Fruit fly (Drosophila melanogaster) whole organism, embryonic: ENCODE results near the gene CG8369.
A peak's percentile ranks its signal among the peaks of the same experiment; 100 is the strongest.

ENCODE experiments used
- BEAF-32 ChIP-seq: fragments of 200-800 bp; sonication (Bioruptor generic); optimal IDR thresholded peaks from 3 replicates; lab custom pipeline; 2017; ENCODE audit warnings: missing biosample characterization, missing genetic modification characterization, mild to moderate bottlenecking, moderate library complexity, missing genetic modification reagents
- CG10565 ChIP-seq: fragments of 200-800 bp; sonication (Bioruptor generic); optimal IDR thresholded peaks from 3 replicates; lab custom pipeline; 2016; ENCODE audit warnings: missing biosample characterization, mild to moderate bottlenecking, missing genetic modification characterization
- CG10654 ChIP-seq: fragments of 200-800 bp; sonication (Bioruptor generic); optimal IDR thresholded peaks from 2 replicates; lab custom pipeline; 2016; ENCODE audit warnings: missing biosample characterization, missing genetic modification characterization
- CG12744 ChIP-seq: fragments of 200-800 bp; sonication (Bioruptor generic); optimal IDR thresholded peaks from 2 replicates; lab custom pipeline; 2016; ENCODE audit warnings: missing biosample characterization, missing genetic modification characterization
- CG12769 ChIP-seq: fragments of 200-800 bp; sonication (Bioruptor generic); optimal IDR thresholded peaks from 2 replicates; lab custom pipeline; 2019; ENCODE audit warnings: missing biosample characterization, mild to moderate bottlenecking, missing genetic modification characterization, moderate library complexity
- CG14014 ChIP-seq: fragments of 200-800 bp; sonication (Bioruptor generic); IDR thresholded peaks from 2 replicates; pipeline ENCODE4 v1.3.6; 2022; ENCODE audit warnings: missing biosample characterization, missing genetic modification characterization
- CG15269 ChIP-seq: fragments of 200-800 bp; sonication (Bioruptor generic); optimal IDR thresholded peaks from 2 replicates; lab custom pipeline; 2018; ENCODE audit warnings: missing biosample characterization, mild to moderate bottlenecking, missing genetic modification characterization, moderate library complexity
- CG15514 ChIP-seq: fragments of 200-800 bp; sonication (Bioruptor generic); optimal IDR thresholded peaks from 3 replicates; lab custom pipeline; 2017; ENCODE audit warnings: missing biosample characterization, missing genetic modification characterization, mild to moderate bottlenecking, moderate library complexity, missing genetic modification reagents
- CG16779 ChIP-seq: fragments of 200-800 bp; sonication (Bioruptor generic); IDR thresholded peaks from 2 replicates; pipeline ENCODE4 v1.3.6; 2022; ENCODE audit warnings: missing biosample characterization, missing genetic modification characterization
- CG18011 ChIP-seq: fragments of 200-800 bp; sonication (Bioruptor generic); optimal IDR thresholded peaks from 2 replicates; lab custom pipeline; 2017; ENCODE audit warnings: missing biosample characterization, missing genetic modification characterization, mild to moderate bottlenecking, moderate library complexity, missing genotype
- CG30403 ChIP-seq: fragments of 200-800 bp; sonication (Bioruptor generic); optimal IDR thresholded peaks from 3 replicates; lab custom pipeline; 2016; ENCODE audit warnings: missing biosample characterization, missing genetic modification characterization
- CG31365 ChIP-seq: fragments of 200-800 bp; sonication (Bioruptor generic); optimal IDR thresholded peaks from 2 replicates; lab custom pipeline; 2018; ENCODE audit warnings: missing biosample characterization, mild to moderate bottlenecking, missing genetic modification characterization
- CG31441 ChIP-seq: fragments of 200-800 bp; sonication (Bioruptor generic); IDR thresholded peaks from 2 replicates; pipeline ENCODE4 v1.3.6; 2022; ENCODE audit warnings: missing biosample characterization, missing genetic modification characterization
- CG32767 ChIP-seq: fragments of 200-800 bp; sonication (Bioruptor generic); IDR thresholded peaks from 2 replicates; pipeline ENCODE4 v1.3.6; 2022; ENCODE audit warnings: missing biosample characterization, missing genetic modification characterization
- CG4707 ChIP-seq: fragments of 200-800 bp; sonication (Bioruptor generic); optimal IDR thresholded peaks from 2 replicates; lab custom pipeline; 2018; ENCODE audit warnings: missing biosample characterization, mild to moderate bottlenecking, missing genetic modification characterization, moderate library complexity
- CG4854 ChIP-seq: fragments of 200-800 bp; sonication (Bioruptor generic); optimal IDR thresholded peaks from 2 replicates; lab custom pipeline; 2016; ENCODE audit warnings: missing biosample characterization, missing genetic modification characterization, inconsistent platforms
- CG6689 ChIP-seq: fragments of 200-800 bp; sonication (Bioruptor generic); IDR thresholded peaks from 2 replicates; pipeline ENCODE4 v1.3.6; 2022; ENCODE audit warnings: missing biosample characterization, missing genetic modification characterization
- CG6791 ChIP-seq: fragments of 200-800 bp; sonication (Bioruptor generic); IDR thresholded peaks from 3 replicates; pipeline ENCODE4 v1.3.6; 2022; ENCODE audit warnings: missing biosample characterization, missing genetic modification characterization; ENCODE audit not compliant: partially characterized antibody
- CG7928 ChIP-seq: fragments of 200-800 bp; sonication (Bioruptor generic); optimal IDR thresholded peaks from 2 replicates; lab custom pipeline; 2017; ENCODE audit warnings: missing biosample characterization, mild to moderate bottlenecking, missing genetic modification characterization
- D19B ChIP-seq: fragments of 200-800 bp; sonication (Bioruptor generic); optimal IDR thresholded peaks from 2 replicates; lab custom pipeline; 2017; ENCODE audit warnings: missing biosample characterization, mild to moderate bottlenecking, missing genetic modification characterization
- Dp ChIP-seq: fragments of 200-800 bp; sonication (Bioruptor generic); optimal IDR thresholded peaks from 2 replicates; lab custom pipeline; 2018; ENCODE audit warnings: missing biosample characterization, mild to moderate bottlenecking, missing genetic modification characterization, moderate library complexity
- Kr ChIP-seq: fragments of 200-800 bp; sonication (Bioruptor generic); optimal IDR thresholded peaks from 2 replicates; lab custom pipeline; 2017; ENCODE audit warnings: missing biosample characterization, mild to moderate bottlenecking, missing genetic modification characterization
- Lhr ChIP-seq: fragments of 200-800 bp; sonication (Bioruptor generic); optimal IDR thresholded peaks from 3 replicates; lab custom pipeline; 2017; ENCODE audit warnings: mild to moderate bottlenecking, missing biosample characterization, missing genetic modification reagents, missing genetic modification characterization
- Med ChIP-seq: fragments of 200-800 bp; sonication (Bioruptor generic); peaks from one replicate; lab custom pipeline; 2016; ENCODE audit warnings: missing biosample characterization, missing genetic modification characterization, mild to moderate bottlenecking, inconsistent platforms, moderate library complexity
- Nf-YC ChIP-seq: fragments of 200-800 bp; optimal IDR thresholded peaks from 3 replicates; lab custom pipeline; 2019; ENCODE audit warnings: missing biosample characterization, mild to moderate bottlenecking, missing genetic modification characterization, moderate library complexity
- Pdp1 ChIP-seq, 2 experiments: fragments of 200-800 bp; sonication (Bioruptor generic); optimal IDR thresholded peaks; 3 replicates each; lab custom pipeline; 2016; ENCODE audit warnings: missing biosample characterization in 2 of 2, missing genetic modification characterization in 2 of 2, mild to moderate bottlenecking in 1 of 2, moderate library complexity in 1 of 2
- Ravus ChIP-seq: fragments of 200-800 bp; sonication (Bioruptor generic); IDR thresholded peaks from 2 replicates; pipeline ENCODE4 v1.3.6; 2022; ENCODE audit warnings: missing biosample characterization, missing genetic modification characterization
- Six4 ChIP-seq: fragments of 200-800 bp; sonication (Bioruptor generic); optimal IDR thresholded peaks from 2 replicates; lab custom pipeline; 2016; ENCODE audit warnings: missing biosample characterization, missing genetic modification characterization
- Taf1 ChIP-seq: fragments of 200-800 bp; sonication (Bioruptor generic); IDR thresholded peaks from 2 replicates; pipeline ENCODE4 v1.3.6; 2022; ENCODE audit warnings: missing biosample characterization, missing genetic modification characterization
- ara ChIP-seq: fragments of 200-800 bp; sonication (Bioruptor generic); IDR thresholded peaks from 2 replicates; pipeline ENCODE4 v1.3.6; 2022; ENCODE audit warnings: missing biosample characterization, missing genetic modification characterization
- crol ChIP-seq: fragments of 200-800 bp; sonication (Bioruptor generic); IDR thresholded peaks from 2 replicates; pipeline ENCODE4 v1.3.6; 2022; ENCODE audit warnings: missing biosample characterization, missing genetic modification characterization
- crp ChIP-seq, 2 experiments: fragments of 200-800 bp; sonication (Bioruptor generic); optimal IDR thresholded peaks; 2 replicates in 1 of 2; 3 replicates in 1 of 2; lab custom pipeline; 2017; ENCODE audit warnings: missing biosample characterization in 2 of 2, missing genetic modification characterization in 2 of 2, mild to moderate bottlenecking in 1 of 2, moderate library complexity in 1 of 2
- dmrt11E ChIP-seq: fragments of 200-800 bp; sonication (Bioruptor generic); optimal IDR thresholded peaks from 3 replicates; lab custom pipeline; 2018; ENCODE audit warnings: missing biosample characterization, mild to moderate bottlenecking, missing genetic modification characterization, moderate library complexity
- dysf ChIP-seq: fragments of 200-800 bp; sonication (Bioruptor generic); IDR thresholded peaks from 3 replicates; pipeline ENCODE4 v1.3.6; 2022; ENCODE audit warnings: missing biosample characterization, missing genetic modification characterization
- esg ChIP-seq: fragments of 200-800 bp; sonication (Bioruptor generic); conservative IDR thresholded peaks from 2 replicates; pipeline ENCODE4 v1.3.6; 2022; ENCODE audit warnings: missing biosample characterization, missing genetic modification characterization
- eyg ChIP-seq: fragments of 200-800 bp; sonication (Bioruptor generic); optimal IDR thresholded peaks from 3 replicates; lab custom pipeline; 2016; ENCODE audit warnings: missing biosample characterization, missing genetic modification characterization
- fd96Cb ChIP-seq: fragments of 200-800 bp; sonication (Bioruptor generic); optimal IDR thresholded peaks from 2 replicates; lab custom pipeline; 2018; ENCODE audit warnings: missing biosample characterization, mild to moderate bottlenecking, missing genetic modification characterization, moderate library complexity
- ham ChIP-seq: fragments of 200-800 bp; sonication (Bioruptor generic); IDR thresholded peaks from 2 replicates; pipeline ENCODE4 v1.3.6; 2022; ENCODE audit warnings: missing biosample characterization, missing genetic modification characterization
- klu ChIP-seq: fragments of 200-800 bp; sonication (Bioruptor generic); IDR thresholded peaks from 2 replicates; pipeline ENCODE4 v1.3.6; 2022; ENCODE audit warnings: missing biosample characterization, missing genetic modification characterization
- mirr ChIP-seq: fragments of 200-800 bp; sonication (Bioruptor generic); optimal IDR thresholded peaks from 3 replicates; lab custom pipeline; 2018; ENCODE audit warnings: missing biosample characterization, mild to moderate bottlenecking, missing genetic modification characterization
- oc ChIP-seq: fragments of 200-800 bp; sonication (Bioruptor generic); optimal IDR thresholded peaks from 2 replicates; lab custom pipeline; 2018; ENCODE audit warnings: missing biosample characterization, mild to moderate bottlenecking, missing genetic modification characterization, moderate library complexity
- onecut ChIP-seq: fragments of 200-800 bp; sonication (Bioruptor generic); IDR thresholded peaks from 2 replicates; pipeline ENCODE4 v1.3.6; 2022; ENCODE audit warnings: missing biosample characterization, missing genetic modification characterization
- peb ChIP-seq: fragments of 200-800 bp; sonication (Bioruptor generic); IDR thresholded peaks from 2 replicates; pipeline ENCODE4 v1.3.6; 2022; ENCODE audit warnings: missing biosample characterization, missing genetic modification characterization
- rib ChIP-seq: fragments of 200-800 bp; sonication (Bioruptor generic); IDR thresholded peaks from 2 replicates; pipeline ENCODE4 v1.3.6; 2022; ENCODE audit warnings: missing biosample characterization, missing genetic modification characterization
- sd ChIP-seq: fragments of 200-800 bp; sonication (Bioruptor generic); optimal IDR thresholded peaks from 3 replicates; lab custom pipeline; 2018; ENCODE audit warnings: missing biosample characterization, mild to moderate bottlenecking, missing genetic modification characterization, moderate library complexity
- twi ChIP-seq: fragments of 200-800 bp; optimal IDR thresholded peaks from 2 replicates; lab custom pipeline; 2019; ENCODE audit warnings: missing biosample characterization, mild to moderate bottlenecking, missing genetic modification characterization, moderate library complexity
- zen2 ChIP-seq: fragments of 200-800 bp; sonication (Bioruptor generic); IDR thresholded peaks from 3 replicates; pipeline ENCODE4 v1.3.6; 2022; ENCODE audit warnings: missing biosample characterization, missing genetic modification characterization; ENCODE audit not compliant: partially characterized antibody
- zfh2 ChIP-seq: fragments of 200-800 bp; sonication (Bioruptor generic); optimal IDR thresholded peaks from 2 replicates; lab custom pipeline; 2016; ENCODE audit warnings: missing biosample characterization, missing genetic modification characterization

The CG8369 gene

DNA sequence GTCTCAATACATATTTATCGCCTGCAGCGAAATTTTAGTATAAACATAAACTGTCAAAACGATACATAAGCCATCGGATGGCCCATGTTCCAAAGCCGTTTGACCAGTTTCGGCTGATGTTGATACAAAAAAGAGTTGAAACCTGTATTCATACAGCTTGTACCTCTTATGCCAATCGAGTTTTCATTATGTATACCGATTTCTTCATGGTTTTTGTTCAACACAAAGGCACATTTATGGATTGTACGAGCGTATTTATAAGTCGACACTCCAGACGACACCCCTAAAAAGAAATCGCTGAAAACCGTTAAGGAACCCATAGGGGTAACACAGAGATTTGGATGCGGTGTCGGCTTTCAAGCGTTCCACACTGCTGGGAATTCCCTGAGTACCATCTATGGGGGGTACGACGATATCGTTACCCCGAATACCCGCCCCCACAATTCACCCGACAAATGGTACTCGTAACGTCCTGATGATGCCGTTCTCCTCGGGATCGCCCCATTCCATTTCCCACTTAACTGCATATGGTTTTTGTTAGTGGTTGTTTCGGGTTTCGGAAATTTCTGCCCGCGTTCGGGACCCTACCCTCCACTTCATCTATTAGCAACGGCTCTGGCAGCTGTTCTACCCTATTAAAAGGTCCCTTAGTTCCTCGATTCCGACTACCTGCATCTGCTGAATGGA is 13.8 kb upstream of the CG8369 start (continued):
- TF ChIP-seq sd (tag; lab: Kevin White, UChicago), result peak; percentile 13
- TF ChIP-seq CG15269 (tag; lab: Kevin White, UChicago), result peak; percentile 51
- TF ChIP-seq crol (GFP tag; lab: Robert Waterston, UW), result peak; percentile 19; the same call in 1 of the 2 replicates
- peak; percentile 6 for TF ChIP-seq CG15514 (GFP tag; lab: Kevin White, UChicago)
- TF ChIP-seq CG32767 (GFP tag; lab: Robert Waterston, UW), result peak; percentile 51; the same call in 1 of the 2 replicates
- peak; percentile 10; the same call in 1 of the 2 replicates for TF ChIP-seq rib (GFP tag; lab: Robert Waterston, UW)
- TF ChIP-seq oc (tag; lab: Kevin White, UChicago), result peak; percentile 50
- no peak for TF ChIP-seq Taf1
- peak; percentile 24 for TF ChIP-seq D19B (GFP tag; lab: Kevin White, UChicago)
- TF ChIP-seq Kr (GFP tag; lab: Kevin White, UChicago), result peak; percentile 98
- peak; percentile 69 for TF ChIP-seq CG12769 (tag; lab: Kevin White, UChicago)
- no peak for TF ChIP-seq fd96Cb (tag; lab: Kevin White, UChicago)
- peak in 1 of 2 experiments; percentile 63 for TF ChIP-seq Pdp1 (GFP tag; optimal IDR thresholded peaks at IDR 0.05; lab: Kevin White, UChicago)
- no peak for TF ChIP-seq Dp
- TF ChIP-seq dysf, result no peak
- TF ChIP-seq klu (GFP tag; lab: Robert Waterston, UW), result no peak
- 0 out of 2 replicates have a peak, but pooled peaks have one; percentile 10 for TF ChIP-seq ara (GFP tag; lab: Robert Waterston, UW)
- TF ChIP-seq CG12744 (GFP tag; lab: Kevin White, UChicago), result no peak
- TF ChIP-seq twi (tag; lab: Kevin White, UChicago), result peak; percentile 91
- TF ChIP-seq, all 482 proteins: peak for 36

DNA sequence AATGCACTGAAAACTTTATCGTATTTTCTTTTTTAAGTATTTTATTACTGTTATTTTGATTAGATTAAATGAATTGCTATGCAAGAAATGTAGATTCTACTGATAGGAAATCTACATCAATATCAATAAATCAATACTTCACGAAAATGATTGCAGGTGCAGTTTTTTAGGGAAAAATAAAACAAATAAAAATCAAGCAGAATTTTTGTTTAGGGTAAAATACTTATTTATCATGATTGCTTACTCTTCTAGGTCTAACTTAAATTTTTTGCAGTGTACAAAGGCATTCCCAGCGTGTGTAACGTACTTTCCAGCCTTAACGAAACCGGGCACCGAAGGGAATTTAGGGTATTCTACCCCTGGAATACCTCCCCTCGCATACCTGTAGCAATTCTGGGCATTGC is 13.3 kb upstream of the CG8369 start:
- peak; percentile 41 for TF ChIP-seq CG4854 (GFP tag; lab: Kevin White, UChicago)
- TF ChIP-seq zen2 (GFP tag; lab: Robert Waterston, UW), result no peak
- TF ChIP-seq CG18011 (GFP tag; lab: Kevin White, UChicago), result no peak
- peak; percentile 56 for TF ChIP-seq Six4 (GFP tag; lab: Kevin White, UChicago)
- TF ChIP-seq peb (GFP tag; lab: Robert Waterston, UW), result peak; percentile 47; the same call in 1 of the 2 replicates
- peak; percentile 64 for TF ChIP-seq onecut (GFP tag; lab: Robert Waterston, UW)
- TF ChIP-seq CG14014 (GFP tag; lab: Robert Waterston, UW), result no peak
- TF ChIP-seq CG7928, result peak; percentile 11
- TF ChIP-seq eyg (GFP tag; lab: Kevin White, UChicago), result no peak
- TF ChIP-seq BEAF-32 (GFP tag; lab: Kevin White, UChicago), result no peak
- peak; percentile 48; the same call in 1 of the 2 replicates for TF ChIP-seq esg (GFP tag; lab: Robert Waterston, UW)
- no peak for TF ChIP-seq CG16779
- no peak for TF ChIP-seq CG10565 (GFP tag; lab: Kevin White, UChicago)
- no peak for TF ChIP-seq D19B (GFP tag; lab: Kevin White, UChicago)
- TF ChIP-seq Nf-YC (tag; lab: Kevin White, UChicago), result no peak
- no peak for TF ChIP-seq CG4707 (GFP tag; lab: Kevin White, UChicago)
- TF ChIP-seq mirr (GFP tag; lab: Kevin White, UChicago), result no peak
- TF ChIP-seq ham (GFP tag; lab: Robert Waterston, UW), result no peak
- TF ChIP-seq Lhr, result peak; percentile 44
- peak; percentile 76 for TF ChIP-seq CG6689
- TF ChIP-seq CG10654 (GFP tag; lab: Kevin White, UChicago), result peak; percentile 59
- TF ChIP-seq Ravus, result no peak
- TF ChIP-seq CG30403, result peak; percentile 77
- peak; percentile 97 for TF ChIP-seq dmrt11E (tag; lab: Kevin White, UChicago)
- no peak for TF ChIP-seq CG31365 (tag; lab: Kevin White, UChicago)
- peak; percentile 89 for TF ChIP-seq CG31441
- TF ChIP-seq zfh2 (GFP tag; lab: Kevin White, UChicago), result no peak
- peak; percentile 77 for TF ChIP-seq Med (GFP tag; lab: Kevin White, UChicago)
- TF ChIP-seq CG6791 (GFP tag; lab: Robert Waterston, UW), result no peak
- peak; percentile 6 to 26 for TF ChIP-seq crp (GFP tag; optimal IDR thresholded peaks at IDR 0.05; lab: Kevin White, UChicago)
